Worm (Caenorhabditis elegans): Measurements from ENCODE around the gene elc-1.

DNA sequence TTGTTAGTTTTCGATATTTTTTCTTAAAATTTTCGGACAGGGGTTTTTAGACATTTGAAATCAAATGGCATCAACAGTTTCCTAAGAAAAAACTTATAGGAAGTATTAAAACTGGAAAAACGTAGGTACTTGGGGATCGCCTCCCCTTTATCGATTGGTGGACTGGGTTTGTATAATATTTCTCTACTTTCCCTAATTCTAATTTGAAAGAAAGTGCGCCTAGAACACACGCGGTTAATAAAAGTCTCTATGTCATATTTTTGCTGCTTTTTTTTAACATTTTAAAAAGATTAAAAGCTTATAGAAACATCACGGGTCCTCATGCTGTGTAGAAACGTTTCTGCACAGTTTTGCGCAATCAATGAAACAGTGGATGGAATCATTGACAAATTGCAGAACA, 17.3 kb downstream of the elc-1 start, which contains the start of gene pals-16:
- no peak for TF ChIP-seq hlh-12 (tag; optimal IDR thresholded peaks at IDR 0.05)
- TF ChIP-seq lir-1 (GFP tag; conservative IDR thresholded peaks at IDR 0.05) = no peak
- no peak for TF ChIP-seq K11D2.4 (GFP tag; IDR thresholded peaks at IDR 0.05)
- TF ChIP-seq T07F8.4 (tag; optimal IDR thresholded peaks at IDR 0.05) = no peak
- TF ChIP-seq madf-8 (GFP tag; conservative IDR thresholded peaks at IDR 0.05) = no peak
- TF ChIP-seq unc-130 (GFP tag; optimal IDR thresholded peaks at IDR 0.05) = no peak
- TF ChIP-seq attf-3 (GFP tag; conservative IDR thresholded peaks at IDR 0.05) = no peak
- TF ChIP-seq nfya-1 (tag; optimal IDR thresholded peaks at IDR 0.05; ENCODE audit: borderline replicate concordance, insufficient read depth) = no peak
- no peak for TF ChIP-seq snpc-4 (GFP tag; optimal IDR thresholded peaks at IDR 0.05)
- no peak for TF ChIP-seq snpc-4 (tag; optimal IDR thresholded peaks at IDR 0.05)
- no peak for TF ChIP-seq lin-26 (GFP tag; IDR thresholded peaks at IDR 0.05)
- TF ChIP-seq cebp-2 (GFP tag; IDR thresholded peaks at IDR 0.05) = no peak
- TF ChIP-seq nhr-90 (tag; optimal IDR thresholded peaks at IDR 0.05) = no peak
- no peak for TF ChIP-seq Y53F4B.3 (GFP tag; IDR thresholded peaks at IDR 0.05)
- no peak for TF ChIP-seq him-1 (tag; optimal IDR thresholded peaks at IDR 0.05)
